Worm (Caenorhabditis elegans): Measurements from ENCODE around the gene dgk-4.

dgk-4 gene

ce11 chrIV:8620102-8620733 lies 10.9 kb upstream of the dgk-4 start, which contains the start of gene lin-49:
Gene lin-49 (plus strand): TSS chrIV:8620683.
- TF ChIP-seq nhr-6 (tag; optimal IDR thresholded peaks at IDR 0.05) = peak; percentile 65
- TF ChIP-seq alr-1 (tag; optimal IDR thresholded peaks at IDR 0.05) = no peak
- peak; percentile 81 for TF ChIP-seq sma-9 (GFP tag; optimal IDR thresholded peaks at IDR 0.05)
- TF ChIP-seq sma-9 (tag; optimal IDR thresholded peaks at IDR 0.05) = no peak
- TF ChIP-seq ceh-82 (tag; optimal IDR thresholded peaks at IDR 0.05) = no peak
- TF ChIP-seq F13H6.1 (tag; optimal IDR thresholded peaks at IDR 0.05) = peak; percentile 71
- no peak for TF ChIP-seq mbf-1 (tag; optimal IDR thresholded peaks at IDR 0.05)
- no peak for TF ChIP-seq elt-3 (tag; optimal IDR thresholded peaks at IDR 0.05)
- TF ChIP-seq nhr-21 (tag; optimal IDR thresholded peaks at IDR 0.05) = peak; percentile 60
- TF ChIP-seq blmp-1 (tag; optimal IDR thresholded peaks at IDR 0.05; ENCODE audit: insufficient read depth) = peak; percentile 78
- TF ChIP-seq sma-3 (GFP tag; optimal IDR thresholded peaks at IDR 0.05) = peak; percentile 26
- no peak for TF ChIP-seq ZK546.5 (tag; optimal IDR thresholded peaks at IDR 0.05)
- TF ChIP-seq lin-11 (tag; optimal IDR thresholded peaks at IDR 0.05) = no peak
- no peak for TF ChIP-seq unc-39 (tag; optimal IDR thresholded peaks at IDR 0.05)
- TF ChIP-seq sem-4 (tag; optimal IDR thresholded peaks at IDR 0.05) = peak; percentile 44
- peak in 1 of 2 experiments; percentile 78 for TF ChIP-seq lsy-2 (tag; optimal IDR thresholded peaks at IDR 0.05)
- TF ChIP-seq lin-13 (GFP tag; optimal IDR thresholded peaks at IDR 0.05) = peak; percentile 57
- no peak for TF ChIP-seq elt-1 (tag; optimal IDR thresholded peaks at IDR 0.05)
- TF ChIP-seq nhr-129 (tag; optimal IDR thresholded peaks at IDR 0.05) = peak; percentile 89
- TF ChIP-seq fos-1 (tag; optimal IDR thresholded peaks at IDR 0.05) = peak; percentile 90
- peak; percentile 33 for TF ChIP-seq egl-27 (tag; optimal IDR thresholded peaks at IDR 0.05)
- TF ChIP-seq lin-39 (tag; optimal IDR thresholded peaks at IDR 0.05) = no peak
- TF ChIP-seq nhr-12 (tag; optimal IDR thresholded peaks at IDR 0.05) = no peak
- peak; percentile 79 for TF ChIP-seq unc-55 (GFP tag; optimal IDR thresholded peaks at IDR 0.05)
- peak; percentile 12 for TF ChIP-seq mab-5 (tag; optimal IDR thresholded peaks at IDR 0.05)
- TF ChIP-seq C34F6.9 (tag; optimal IDR thresholded peaks at IDR 0.05) = peak; percentile 90
- peak; percentile 74 for TF ChIP-seq nhr-25 (tag; optimal IDR thresholded peaks at IDR 0.05)
- TF ChIP-seq ztf-11 (tag; optimal IDR thresholded peaks at IDR 0.05) = no peak
- TF ChIP-seq peb-1 (tag; optimal IDR thresholded peaks at IDR 0.05) = no peak
- peak; percentile 15 for TF ChIP-seq gmeb-1 (tag; optimal IDR thresholded peaks at IDR 0.05)
- TF ChIP-seq crh-2 (tag; optimal IDR thresholded peaks at IDR 0.05) = peak; percentile 84
- no peak for TF ChIP-seq ama-1 (optimal IDR thresholded peaks at IDR 0.05)
- no peak for TF ChIP-seq Y55F3AM.14 (GFP tag; optimal IDR thresholded peaks at IDR 0.05)
- no peak for TF ChIP-seq ztf-4 (tag; optimal IDR thresholded peaks at IDR 0.05)

- TF ChIP-seq ztf-1 (GFP tag; conservative IDR thresholded peaks at IDR 0.05) (no peak), crh-2 (tag; optimal IDR thresholded peaks at IDR 0.05) (no peak), nhr-11 (tag; optimal IDR thresholded peaks at IDR 0.05) (no peak), mdl-1 (tag; optimal IDR thresholded peaks at IDR 0.05) (no peak), nhr-6 (tag; optimal IDR thresholded peaks at IDR 0.05) (no peak), peb-1 (tag; optimal IDR thresholded peaks at IDR 0.05) (no peak)
Observed at ce11 chrIV:8625730-8626129, 5.4 kb upstream of the dgk-4 start.

- TF ChIP-seq C34F6.9 (tag; optimal IDR thresholded peaks at IDR 0.05) (peak; percentile 7), unc-55 (GFP tag; optimal IDR thresholded peaks at IDR 0.05) (no peak)
Observed at ce11 chrIV:8626294-8626693, 4.8 kb upstream of the dgk-4 start.

- TF ChIP-seq fos-1 (tag; optimal IDR thresholded peaks at IDR 0.05) (peak; percentile 57), lsy-2 (tag; optimal IDR thresholded peaks at IDR 0.05) (peak in 1 of 2 experiments; percentile 1), sma-9 (GFP tag; optimal IDR thresholded peaks at IDR 0.05) (peak; percentile 4), sma-9 (tag; optimal IDR thresholded peaks at IDR 0.05) (no peak), zag-1 (tag; optimal IDR thresholded peaks at IDR 0.05) (no peak), blmp-1 (tag; optimal IDR thresholded peaks at IDR 0.05; ENCODE audit: insufficient read depth) (peak; percentile 53), R02D3.7 (tag; optimal IDR thresholded peaks at IDR 0.05) (no peak), nhr-25 (tag; optimal IDR thresholded peaks at IDR 0.05) (peak; percentile 50), sma-3 (GFP tag; optimal IDR thresholded peaks at IDR 0.05) (peak; percentile 55), F13H6.1 (tag; optimal IDR thresholded peaks at IDR 0.05) (peak; percentile 61), C34F6.9 (tag; optimal IDR thresholded peaks at IDR 0.05) (peak; percentile 46), sem-4 (tag; optimal IDR thresholded peaks at IDR 0.05) (peak; percentile 19), egl-27 (tag; optimal IDR thresholded peaks at IDR 0.05) (peak; percentile 16), aly-2 (tag; optimal IDR thresholded peaks at IDR 0.05) (no peak), ceh-82 (tag; optimal IDR thresholded peaks at IDR 0.05) (no peak), nhr-129 (tag; optimal IDR thresholded peaks at IDR 0.05) (peak; percentile 55)
Observed at ce11 chrIV:8627328-8627727, 3.8 kb upstream of the dgk-4 start, which contains the start of gene F42A9.11. Gene F42A9.11 (plus strand): TSS chrIV:8627637.
